Worm (Caenorhabditis elegans) whole organism, midembryonic: Measurements from ENCODE around the gene Y116F11A.3.

Source experiments
- T22C8.4 ChIP-seq: fragments of 200-800 bp; sonication (Bioruptor generic); IDR thresholded peaks from 2 replicates; pipeline ENCODE4 v1.3.6; 2022; ENCODE audit warnings: missing genetic modification characterization, missing compliant biosample characterization
- cog-1 ChIP-seq: sonication (generic microtip); optimal IDR thresholded peaks from 2 replicates; lab custom pipeline; 2016; ENCODE audit warnings: missing genetic modification characterization, missing compliant biosample characterization
- flt-1 ChIP-seq: fragments of 200-800 bp; sonication (Bioruptor generic); IDR thresholded peaks from 2 replicates; pipeline ENCODE4 v1.3.6; 2022; ENCODE audit warnings: missing genetic modification characterization, missing compliant biosample characterization
- klf-2 ChIP-seq: fragments of 200-800 bp; sonication (Bioruptor generic); conservative IDR thresholded peaks from 2 replicates; pipeline ENCODE4 v1.3.6; 2022; ENCODE audit warnings: missing genetic modification reagents, missing genetic modification characterization, missing compliant biosample characterization
- med-1 ChIP-seq: sonication (generic microtip); optimal IDR thresholded peaks from 2 replicates; lab custom pipeline; 2017; ENCODE audit warnings: missing genetic modification characterization, mild to moderate bottlenecking, missing compliant biosample characterization, antibody characterized with exemption, missing genetic modification reagents; ENCODE audit not compliant: insufficient read depth
- ref-1 ChIP-seq: fragments of 200-800 bp; sonication (Bioruptor generic); conservative IDR thresholded peaks from 2 replicates; pipeline ENCODE4 v1.3.6; 2022; ENCODE audit warnings: missing genetic modification reagents, missing genetic modification characterization, missing compliant biosample characterization
- tab-1 ChIP-seq: fragments of 200-800 bp; sonication (Bioruptor generic); IDR thresholded peaks from 2 replicates; pipeline ENCODE4 v1.3.6; 2022; ENCODE audit warnings: missing genetic modification characterization, missing compliant biosample characterization
- ztf-23 ChIP-seq: fragments of 200-800 bp; sonication (Bioruptor generic); IDR thresholded peaks from 2 replicates; pipeline ENCODE4 v1.3.6; 2022; ENCODE audit warnings: missing genetic modification reagents, missing genetic modification characterization, missing compliant biosample characterization
- ztf-29 ChIP-seq: fragments of 200-800 bp; sonication (Bioruptor generic); IDR thresholded peaks from 2 replicates; pipeline ENCODE4 v1.3.6; 2022; ENCODE audit warnings: missing genetic modification reagents, missing genetic modification characterization, missing compliant biosample characterization

The Y116F11A.3 gene

DNA sequence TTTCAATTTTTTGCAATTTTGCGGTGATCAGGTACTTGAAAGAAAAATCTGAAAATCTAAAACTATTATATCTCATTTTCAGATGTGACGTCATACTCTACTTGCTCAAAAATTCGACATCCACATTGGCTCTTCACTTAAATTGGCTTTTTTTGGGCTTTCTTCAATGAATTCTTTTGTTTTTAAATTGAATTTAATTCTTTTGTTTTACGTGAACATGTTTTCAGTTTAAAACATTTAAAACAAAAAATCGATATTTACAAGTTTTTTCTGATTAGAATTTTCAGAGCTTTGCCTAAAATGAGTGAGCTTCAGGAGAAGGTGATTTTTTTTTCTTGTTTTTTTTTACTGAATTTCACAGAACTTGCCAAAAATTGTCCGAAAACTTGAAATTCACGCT is 12.8 kb downstream of the Y116F11A.3 start, which contains the start of gene W04E12.3:
W04E12.3 (plus strand) TSS at position 301 of the 400 bp plus-strand sequence.
- TF ChIP-seq cog-1 (no peak), tab-1 (GFP tag; lab: Robert Waterston, UW) (no peak), ztf-29 (no peak), med-1 (GFP tag; lab: Kevin White, UChicago) (no peak), ztf-23 (GFP tag; lab: Robert Waterston, UW) (no peak), T22C8.4 (GFP tag; lab: Robert Waterston, UW) (no peak), klf-2 (GFP tag; lab: Robert Waterston, UW) (no peak), flt-1 (GFP tag; lab: Robert Waterston, UW) (no peak), ref-1 (GFP tag; lab: Robert Waterston, UW) (no peak)

DNA sequence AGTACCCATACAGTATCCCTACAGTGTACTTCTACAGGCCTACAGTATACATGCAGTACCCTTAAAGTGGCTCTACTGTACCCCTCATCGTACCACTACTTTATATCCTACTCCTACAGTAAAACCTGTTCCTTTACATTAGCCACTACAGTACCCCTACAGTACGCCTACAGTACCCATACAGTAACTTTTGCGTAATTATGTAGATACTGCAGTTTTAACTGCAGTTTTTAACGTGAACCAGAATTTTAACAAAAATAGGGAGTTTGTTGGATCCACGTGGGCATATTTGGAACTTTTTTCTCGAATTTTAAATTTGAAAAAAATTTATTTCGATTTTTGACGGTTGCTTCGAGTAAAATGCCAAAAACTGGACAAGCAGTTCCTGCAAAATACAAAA is 14.5 kb downstream of the Y116F11A.3 start, which contains the start of gene W04E12.4:
W04E12.4 (plus strand) TSS at position 301 of the 400 bp plus-strand sequence.
- TF ChIP-seq cog-1 (no peak), flt-1 (GFP tag; lab: Robert Waterston, UW) (no peak), klf-2 (GFP tag; lab: Robert Waterston, UW) (no peak), T22C8.4 (GFP tag; lab: Robert Waterston, UW) (no peak)

DNA sequence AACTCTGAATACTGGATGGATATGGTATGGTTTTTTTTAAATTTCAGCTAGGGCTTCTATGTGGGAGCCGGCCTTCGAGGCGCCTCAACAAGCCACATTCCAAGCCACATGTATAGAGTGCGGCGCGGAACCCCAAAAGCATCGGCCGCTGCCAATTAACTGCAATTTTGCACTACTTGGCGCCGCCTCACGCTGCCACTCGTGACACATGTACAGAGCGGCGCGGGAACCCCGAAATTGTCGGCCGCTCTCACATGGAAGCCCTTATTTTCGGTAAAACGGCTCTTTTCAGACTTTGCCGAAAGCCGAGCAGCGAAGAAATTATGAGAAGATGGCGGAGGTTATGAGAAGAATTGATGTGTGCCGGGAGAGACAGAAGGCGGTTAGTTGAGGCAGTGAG is 15.0 kb downstream of the Y116F11A.3 start:
- TF ChIP-seq tab-1 (GFP tag; lab: Robert Waterston, UW) (no peak), T22C8.4 (GFP tag; lab: Robert Waterston, UW) (no peak), ref-1 (GFP tag; lab: Robert Waterston, UW) (no peak), med-1 (GFP tag; lab: Kevin White, UChicago) (no peak), flt-1 (GFP tag; lab: Robert Waterston, UW) (no peak), ztf-29 (no peak), ztf-23 (GFP tag; lab: Robert Waterston, UW) (no peak), cog-1 (no peak), klf-2 (GFP tag; lab: Robert Waterston, UW) (no peak)

DNA sequence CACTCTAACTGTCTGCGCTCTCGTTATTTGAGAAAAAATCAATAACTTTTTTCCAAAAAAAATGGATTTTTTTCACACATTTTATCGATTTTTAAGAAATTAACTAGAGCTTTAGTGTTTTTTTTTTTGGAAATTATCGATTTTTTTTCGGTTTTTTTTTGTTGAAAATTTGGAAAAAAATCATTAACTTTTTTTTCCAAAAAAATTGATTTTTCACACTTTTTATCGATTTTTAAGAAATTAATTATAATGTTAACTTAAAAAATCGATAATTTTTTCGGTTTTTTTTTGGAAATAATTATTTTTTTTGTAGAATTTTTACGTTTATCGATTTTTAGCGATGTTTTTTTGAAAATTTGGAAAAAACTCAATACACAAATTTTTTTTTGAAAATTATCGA is 15.4 kb downstream of the Y116F11A.3 start:
- TF ChIP-seq ztf-23 (GFP tag; lab: Robert Waterston, UW) (no peak), med-1 (GFP tag; lab: Kevin White, UChicago) (no peak), T22C8.4 (GFP tag; lab: Robert Waterston, UW) (peak; percentile 59; the same call in 1 of the 2 replicates)

DNA sequence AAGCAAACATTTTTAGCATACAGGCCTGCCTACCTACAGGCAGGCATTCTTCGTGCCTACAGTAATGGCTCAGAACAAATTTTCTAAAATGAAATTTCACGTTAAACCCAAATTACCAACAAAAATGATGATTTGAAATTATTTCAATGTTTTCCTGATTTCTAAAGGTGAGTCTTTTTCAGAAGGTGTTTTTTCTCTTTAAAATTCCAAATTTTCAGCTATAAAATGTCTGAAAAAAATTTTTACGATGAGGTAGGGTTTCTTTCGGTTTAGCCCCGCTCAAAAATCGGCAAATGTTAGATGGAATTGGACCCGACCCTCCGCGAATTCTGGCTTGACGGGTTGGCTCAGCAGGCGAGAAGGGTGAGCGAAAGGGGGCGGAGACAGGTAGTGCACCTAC is 17.0 kb downstream of the Y116F11A.3 start, which contains the start of gene W04E12.5:
W04E12.5 (plus strand) TSS at position 301 of the 400 bp plus-strand sequence.
- TF ChIP-seq ztf-29 (no peak), ref-1 (GFP tag; lab: Robert Waterston, UW) (no peak), ztf-23 (GFP tag; lab: Robert Waterston, UW) (no peak), tab-1 (GFP tag; lab: Robert Waterston, UW) (no peak), med-1 (GFP tag; lab: Kevin White, UChicago) (no peak), klf-2 (GFP tag; lab: Robert Waterston, UW) (no peak), flt-1 (GFP tag; lab: Robert Waterston, UW) (no peak), T22C8.4 (GFP tag; lab: Robert Waterston, UW) (no peak), cog-1 (no peak)

DNA sequence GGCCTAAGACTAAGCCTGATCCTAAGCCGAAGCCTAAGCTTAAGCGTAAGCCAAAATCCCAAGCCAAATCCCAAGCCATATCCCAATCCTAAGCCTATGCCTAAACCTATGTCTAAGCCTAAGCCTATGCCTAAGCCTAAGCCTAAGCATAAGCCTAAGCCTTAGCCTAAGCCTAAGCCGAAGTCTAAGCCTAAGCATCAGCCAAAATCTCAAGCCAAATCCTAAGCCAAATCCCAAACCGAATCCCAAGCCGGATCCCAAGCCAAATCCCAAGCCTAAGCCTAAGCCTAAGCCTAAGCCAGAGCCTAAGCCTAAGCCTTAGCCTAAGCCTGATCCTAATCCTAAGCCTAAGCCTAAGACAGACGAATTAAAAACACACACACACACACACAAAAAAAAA is 18.3 kb downstream of the Y116F11A.3 start:
- TF ChIP-seq ref-1 (GFP tag; lab: Robert Waterston, UW) = no peak
- TF ChIP-seq ztf-23 (GFP tag; lab: Robert Waterston, UW) = no peak
- TF ChIP-seq med-1 (GFP tag; lab: Kevin White, UChicago) = no peak

DNA sequence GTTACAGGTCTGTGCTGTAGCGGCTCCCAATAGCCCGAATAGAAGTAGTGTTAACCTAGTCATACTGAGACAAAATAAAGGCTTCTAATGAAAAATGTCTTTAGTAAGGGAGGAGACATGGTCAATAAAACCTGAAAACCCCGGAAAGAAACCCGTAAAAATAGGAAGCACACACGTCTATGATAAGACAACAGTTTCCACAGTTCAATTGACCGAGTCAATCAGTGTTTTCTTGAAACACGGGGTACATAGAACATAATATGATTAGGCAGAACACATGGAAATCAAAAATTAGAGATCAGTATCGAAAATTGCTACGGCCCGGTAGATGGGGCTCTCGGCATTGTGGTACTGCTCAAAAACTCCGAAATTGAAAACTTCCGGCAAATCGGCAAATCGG is 22.3 kb downstream of the Y116F11A.3 start, which contains the start of gene clec-49:
clec-49 (minus strand) TSS at position 103 of the 400 bp plus-strand sequence.
- TF ChIP-seq flt-1 (GFP tag; lab: Robert Waterston, UW) = no peak
- TF ChIP-seq klf-2 (GFP tag; lab: Robert Waterston, UW) = no peak
- TF ChIP-seq ztf-23 (GFP tag; lab: Robert Waterston, UW) = no peak
- no peak for TF ChIP-seq ref-1 (GFP tag; lab: Robert Waterston, UW)
- TF ChIP-seq T22C8.4 (GFP tag; lab: Robert Waterston, UW) = no peak
- no peak for TF ChIP-seq ztf-29
- TF ChIP-seq cog-1 = no peak
- no peak for TF ChIP-seq med-1 (GFP tag; lab: Kevin White, UChicago)
- no peak for TF ChIP-seq tab-1 (GFP tag; lab: Robert Waterston, UW)

DNA sequence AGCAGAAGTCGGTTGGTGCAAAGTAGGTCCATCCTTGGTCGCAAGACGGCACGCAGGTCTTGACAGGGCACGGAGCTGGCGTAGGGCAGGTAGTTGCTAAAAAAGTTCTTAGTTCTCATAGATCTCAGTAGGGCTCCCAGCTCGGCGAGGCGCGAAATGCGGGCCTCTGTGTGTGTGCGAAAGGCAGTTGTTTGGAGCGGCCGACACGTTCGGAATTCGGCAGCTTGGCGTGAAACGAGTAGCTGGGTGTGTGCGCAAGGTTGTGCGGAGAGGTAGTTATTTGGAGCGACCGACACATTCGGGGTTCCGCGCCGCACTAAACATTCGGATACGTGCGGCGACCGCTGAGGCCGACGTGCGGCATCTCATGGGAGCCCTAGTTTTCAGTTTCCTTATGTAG is 24.0 kb downstream of the Y116F11A.3 start:
- TF ChIP-seq flt-1 (GFP tag; lab: Robert Waterston, UW) (no peak), cog-1 (no peak), ztf-23 (GFP tag; lab: Robert Waterston, UW) (no peak), med-1 (GFP tag; lab: Kevin White, UChicago) (no peak), tab-1 (GFP tag; lab: Robert Waterston, UW) (no peak), klf-2 (GFP tag; lab: Robert Waterston, UW) (no peak), ref-1 (GFP tag; lab: Robert Waterston, UW) (no peak), T22C8.4 (GFP tag; lab: Robert Waterston, UW) (no peak), ztf-29 (no peak)

DNA sequence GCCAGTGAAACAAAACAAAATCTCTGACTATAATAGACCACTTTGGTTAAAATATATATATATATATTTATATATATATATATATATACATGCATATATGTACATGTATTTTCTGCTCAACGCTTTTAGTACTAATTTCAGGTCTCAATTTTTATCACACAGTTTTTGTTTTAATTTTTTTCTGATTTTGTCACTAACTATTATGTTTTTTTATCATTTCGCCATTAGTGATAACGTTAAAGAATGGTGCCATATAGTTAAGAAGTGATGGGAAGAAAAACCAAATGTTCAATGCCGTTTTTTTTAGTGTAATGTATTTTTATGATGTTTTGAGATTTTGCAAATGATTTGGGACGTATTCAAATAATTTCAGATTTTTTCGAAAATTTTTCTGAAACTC is 25.5 kb downstream of the Y116F11A.3 start:
- TF ChIP-seq ztf-29 = no peak
- TF ChIP-seq cog-1 = no peak

DNA sequence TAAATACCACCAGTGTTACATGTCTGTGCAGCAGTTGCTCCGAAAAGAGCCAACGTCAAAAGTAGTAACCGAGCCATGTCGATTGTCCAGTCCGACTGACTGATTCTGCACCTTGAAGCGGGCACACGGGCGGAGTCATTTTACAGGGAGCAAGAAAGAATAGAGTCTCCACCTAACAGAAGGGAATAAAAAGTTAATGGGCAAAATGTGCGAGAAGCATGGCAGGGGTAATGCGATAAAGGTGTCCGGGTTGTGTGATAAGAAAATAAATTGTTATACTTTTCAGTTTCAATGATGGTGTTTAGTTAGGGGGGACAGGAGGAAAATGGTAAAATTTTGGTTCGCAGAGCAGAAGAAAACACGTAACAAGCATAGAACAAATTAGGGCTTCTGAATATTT is 26.4 kb downstream of the Y116F11A.3 start, which contains the start of gene clec-50:
clec-50 (minus strand) TSS at position 109 of the 400 bp plus-strand sequence.
- TF ChIP-seq tab-1 (GFP tag; lab: Robert Waterston, UW) (no peak), ref-1 (GFP tag; lab: Robert Waterston, UW) (no peak), T22C8.4 (GFP tag; lab: Robert Waterston, UW) (no peak), med-1 (GFP tag; lab: Kevin White, UChicago) (no peak), cog-1 (no peak), klf-2 (GFP tag; lab: Robert Waterston, UW) (no peak), flt-1 (GFP tag; lab: Robert Waterston, UW) (no peak), ztf-23 (GFP tag; lab: Robert Waterston, UW) (no peak), ztf-29 (no peak)
